Fruit fly (Drosophila melanogaster): Measurements from ENCODE around the gene CG13461.

The CG13461 gene

dm6 chr3L:15088285-15088684, 36.0 kb upstream of the CG13461 start (continued):
- no peak for TF ChIP-seq CG34406 (GFP tag; optimal IDR thresholded peaks at IDR 0.05)

- TF ChIP-seq Lpt (GFP tag; optimal IDR thresholded peaks at IDR 0.05) (no peak), OdsH (GFP tag; optimal IDR thresholded peaks at IDR 0.05) (no peak), CG8632 (GFP tag; optimal IDR thresholded peaks at IDR 0.05) (no peak), Eip75B (GFP tag; optimal IDR thresholded peaks at IDR 0.05) (no peak), Met (GFP tag; optimal IDR thresholded peaks at IDR 0.05) (no peak), CG6808 (GFP tag; optimal IDR thresholded peaks at IDR 0.05) (no peak), Eip78C (GFP tag) (no peak), ss (GFP tag; optimal IDR thresholded peaks at IDR 0.05) (no peak), Hr39 (GFP tag; optimal IDR thresholded peaks at IDR 0.05) (no peak), CG10669 (GFP tag; optimal IDR thresholded peaks at IDR 0.05) (no peak), CG8119 (GFP tag; IDR thresholded peaks at IDR 0.05) (no peak), CG7368 (GFP tag; optimal IDR thresholded peaks at IDR 0.05) (no peak)
Measured at dm6 chr3L:15084288-15084687, 32.0 kb upstream of the CG13461 start.

DNA sequence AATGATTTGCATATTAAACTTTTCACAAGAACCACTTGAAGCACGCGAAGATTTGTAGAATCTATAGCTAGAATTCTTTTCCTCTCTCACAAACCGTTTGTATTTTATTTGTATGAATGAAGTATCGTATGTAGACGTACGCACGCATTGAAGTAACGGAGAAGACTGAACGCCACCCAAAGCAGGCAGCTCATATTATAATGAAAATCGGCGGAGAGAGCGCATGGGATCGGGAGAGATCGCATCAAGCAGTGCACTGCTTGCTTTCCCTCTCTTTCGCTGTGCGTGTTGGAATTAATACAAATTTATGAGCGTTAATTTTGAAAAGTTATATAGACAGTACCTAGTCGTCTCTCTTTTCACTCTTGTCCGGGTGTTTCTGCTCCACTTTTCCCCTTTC, 27.0 kb upstream of the CG13461 start:
- 0 out of 3 replicates have a peak, but pooled peaks have one; percentile 20 for TF ChIP-seq CG6163 (GFP tag; IDR thresholded peaks at IDR 0.05)
- TF ChIP-seq CG3919 (GFP tag; optimal IDR thresholded peaks at IDR 0.05), result peak; percentile 12
- no peak for TF ChIP-seq Smox (GFP tag; optimal IDR thresholded peaks at IDR 0.05)

DNA sequence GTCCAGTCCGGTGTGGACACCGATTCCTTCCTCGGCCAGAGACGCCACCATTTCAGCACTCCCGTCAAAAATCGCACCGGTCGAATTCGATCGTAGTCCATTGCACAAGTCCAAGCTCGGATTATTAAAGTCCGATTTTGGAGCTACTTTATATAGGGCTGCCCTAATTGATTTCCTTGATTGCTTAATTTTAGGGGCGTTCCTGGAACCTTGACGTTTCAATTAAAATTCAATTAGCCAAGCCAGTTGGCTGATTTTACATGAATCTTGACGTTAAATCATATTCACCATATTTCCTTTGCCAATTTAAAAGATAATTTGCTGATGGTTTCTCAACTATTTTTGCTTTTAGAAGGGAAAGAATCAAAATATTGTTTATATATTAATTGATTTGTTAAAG, 26.1 kb upstream of the CG13461 start, which contains the start of gene Or71a:
Or71a (minus strand) TSS at position 101 of the 400 bp plus-strand sequence.
- TF ChIP-seq dsx (GFP tag; optimal IDR thresholded peaks at IDR 0.05; ENCODE audit: poor library complexity, severe bottlenecking) (no peak), Blimp-1 (GFP tag; optimal IDR thresholded peaks at IDR 0.05) (no peak), CG10669 (GFP tag; optimal IDR thresholded peaks at IDR 0.05) (no peak), fd85E (GFP tag; optimal IDR thresholded peaks at IDR 0.05) (no peak), cyc (GFP tag; optimal IDR thresholded peaks at IDR 0.05) (no peak), ss (GFP tag; optimal IDR thresholded peaks at IDR 0.05) (no peak), CG32006 (GFP tag; optimal IDR thresholded peaks at IDR 0.05) (no peak), eg (GFP tag; IDR thresholded peaks at IDR 0.05) (no peak), spab (GFP tag; optimal IDR thresholded peaks at IDR 0.05) (no peak), salr (GFP tag; optimal IDR thresholded peaks at IDR 0.05) (no peak), Lpt (GFP tag; optimal IDR thresholded peaks at IDR 0.05) (no peak), Ets96B (tag; optimal IDR thresholded peaks at IDR 0.05) (no peak), CG6163 (GFP tag; IDR thresholded peaks at IDR 0.05) (no peak), lz (GFP tag; optimal IDR thresholded peaks at IDR 0.05) (no peak), topi (GFP tag; optimal IDR thresholded peaks at IDR 0.05) (no peak), Hr38 (GFP tag; optimal IDR thresholded peaks at IDR 0.05) (no peak), svp (GFP tag) (no peak), achi (GFP tag; optimal IDR thresholded peaks at IDR 0.05) (no peak), CG11902 (GFP tag; optimal IDR thresholded peaks at IDR 0.05) (no peak), Sox15 (GFP tag; optimal IDR thresholded peaks at IDR 0.05) (no peak)

DNA sequence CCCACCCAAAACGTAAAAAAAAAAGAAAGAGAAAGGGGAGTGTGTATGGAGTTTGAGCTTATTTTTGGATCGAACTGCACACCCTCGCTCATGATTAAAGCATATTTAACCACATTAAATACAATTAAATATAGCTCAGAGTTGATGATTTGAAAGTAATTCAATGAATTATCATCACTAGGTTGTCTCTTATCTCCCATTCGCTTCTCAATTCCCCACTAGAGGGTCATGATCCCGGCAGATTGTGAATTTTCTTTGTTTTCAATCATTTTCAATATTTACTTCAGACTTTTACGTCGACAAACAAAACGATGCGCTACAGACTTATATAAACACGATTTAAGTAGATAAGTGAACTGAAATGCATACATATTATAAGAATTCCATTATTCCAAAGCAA, 24.1 kb upstream of the CG13461 start:
- TF ChIP-seq CG6276 (GFP tag; optimal IDR thresholded peaks at IDR 0.05), result peak; percentile 51
- TF ChIP-seq Eip78C (GFP tag), result peak; percentile 37
- TF ChIP-seq svp (GFP tag), result peak; percentile 96
- TF ChIP-seq Sox14 (GFP tag; optimal IDR thresholded peaks at IDR 0.05), result peak; percentile 29
- no peak for TF ChIP-seq esn (GFP tag; optimal IDR thresholded peaks at IDR 0.05)
- no peak for TF ChIP-seq CG8119 (GFP tag; IDR thresholded peaks at IDR 0.05)
